Worm (Caenorhabditis elegans) whole organism, young adult: ENCODE results near the gene mks-2.

Experiments
- B0336.3 ChIP-seq: fragments of 200-800 bp; sonication (Bioruptor generic); IDR thresholded peaks from 2 replicates; pipeline ENCODE4 v1.3.6; 2022; ENCODE audit warnings: missing genetic modification characterization, missing compliant biosample characterization
- D2030.7 ChIP-seq: fragments of 200-800 bp; sonication (Bioruptor generic); IDR thresholded peaks from 2 replicates; pipeline ENCODE4 v1.3.6; 2022; ENCODE audit warnings: missing genetic modification reagents, missing genetic modification characterization, missing compliant biosample characterization
- F22D6.2 ChIP-seq: sonication (generic microtip); optimal IDR thresholded peaks from 2 replicates; lab custom pipeline; 2016; ENCODE audit warnings: mild to moderate bottlenecking, missing genetic modification characterization, missing compliant biosample characterization
- F33H1.4 ChIP-seq: fragments of 200-800 bp; sonication (Bioruptor generic); IDR thresholded peaks from 2 replicates; pipeline ENCODE4 v1.3.6; 2022; ENCODE audit warnings: missing genetic modification reagents, missing genetic modification characterization, missing compliant biosample characterization
- F37B4.10 ChIP-seq: fragments of 200-800 bp; sonication (Bioruptor generic); IDR thresholded peaks from 2 replicates; pipeline ENCODE4 v1.3.6; 2022; ENCODE audit warnings: missing genetic modification characterization, missing compliant biosample characterization
- F52B5.7 ChIP-seq: sonication (generic microtip); optimal IDR thresholded peaks from 2 replicates; lab custom pipeline; 2016; ENCODE audit warnings: mild to moderate bottlenecking, missing genetic modification characterization, missing compliant biosample characterization
- K12H6.12 ChIP-seq: fragments of 200-800 bp; sonication (Bioruptor generic); optimal IDR thresholded peaks from 2 replicates; lab custom pipeline; 2018; ENCODE audit warnings: mild to moderate bottlenecking, missing genetic modification characterization, missing compliant biosample characterization
- T07F8.4 ChIP-seq: sonication (generic microtip); optimal IDR thresholded peaks from 2 replicates; lab custom pipeline; 2016; ENCODE audit warnings: mild to moderate bottlenecking, missing genetic modification characterization, moderate library complexity, missing compliant biosample characterization
- Y53F4B.3 ChIP-seq: fragments of 200-800 bp; sonication (Bioruptor generic); IDR thresholded peaks from 2 replicates; pipeline ENCODE4 v1.3.6; 2022; ENCODE audit warnings: missing genetic modification reagents, missing genetic modification characterization, missing compliant biosample characterization
- Y79H2A.3 ChIP-seq: fragments of 200-800 bp; sonication (Bioruptor generic); conservative IDR thresholded peaks from 2 replicates; pipeline ENCODE4 v1.3.6; 2022; ENCODE audit warnings: missing genetic modification reagents, missing genetic modification characterization, missing compliant biosample characterization
- Y95B8A.8 ChIP-seq: fragments of 200-800 bp; sonication (Bioruptor generic); IDR thresholded peaks from 2 replicates; pipeline ENCODE4 v1.3.6; 2022; ENCODE audit warnings: missing genetic modification reagents, missing genetic modification characterization, missing compliant biosample characterization
- aptf-3 ChIP-seq: fragments of 200-800 bp; sonication (Bioruptor generic); IDR thresholded peaks from 2 replicates; pipeline ENCODE4 v1.3.6; 2022; ENCODE audit warnings: missing genetic modification characterization, missing compliant biosample characterization
- attf-3 ChIP-seq: fragments of 200-800 bp; sonication (Bioruptor generic); conservative IDR thresholded peaks from 2 replicates; pipeline ENCODE4 v1.3.6; 2022; ENCODE audit warnings: missing genetic modification reagents, missing genetic modification characterization, missing compliant biosample characterization
- bed-2 ChIP-seq: fragments of 200-800 bp; sonication (Bioruptor generic); IDR thresholded peaks from 2 replicates; pipeline ENCODE4 v1.3.6; 2022; ENCODE audit warnings: missing genetic modification reagents, missing genetic modification characterization, missing compliant biosample characterization
- ccch-3 ChIP-seq: fragments of 200-800 bp; sonication (Bioruptor generic); optimal IDR thresholded peaks from 2 replicates; lab custom pipeline; 2018; ENCODE audit warnings: mild to moderate bottlenecking, missing genetic modification characterization, missing compliant biosample characterization
- ceh-27 ChIP-seq: fragments of 200-800 bp; sonication (Bioruptor generic); optimal IDR thresholded peaks from 2 replicates; lab custom pipeline; 2018; ENCODE audit warnings: mild to moderate bottlenecking, missing genetic modification characterization, moderate library complexity, missing compliant biosample characterization
- ceh-40 ChIP-seq: fragments of 200-800 bp; sonication (Bioruptor generic); IDR thresholded peaks from 2 replicates; pipeline ENCODE4 v1.3.6; 2022; ENCODE audit warnings: missing genetic modification characterization, missing compliant biosample characterization
- ceh-58 ChIP-seq: fragments of 200-800 bp; sonication (Bioruptor generic); IDR thresholded peaks from 2 replicates; pipeline ENCODE4 v1.3.6; 2022; ENCODE audit warnings: missing genetic modification characterization, missing compliant biosample characterization
- dpff-1 ChIP-seq: sonication (generic microtip); optimal IDR thresholded peaks from 2 replicates; lab custom pipeline; 2017; ENCODE audit warnings: mild to moderate bottlenecking, missing genetic modification characterization, missing compliant biosample characterization
- dpl-1 ChIP-seq: fragments of 150-350 bp; optimal IDR thresholded peaks from 2 replicates; lab custom pipeline; 2014; ENCODE audit warnings: missing biosample characterization, missing genetic modification reagents, missing genetic modification characterization
- efl-1 ChIP-seq: fragments of 150-350 bp; optimal IDR thresholded peaks from 2 replicates; lab custom pipeline; 2014; ENCODE audit warnings: missing biosample characterization, missing genetic modification reagents, missing genetic modification characterization
- ets-4 ChIP-seq: fragments of 200-800 bp; sonication (Bioruptor generic); optimal IDR thresholded peaks from 2 replicates; lab custom pipeline; 2018; ENCODE audit warnings: mild to moderate bottlenecking, missing genetic modification characterization, missing compliant biosample characterization
- hmg-20 ChIP-seq: fragments of 200-800 bp; sonication (Bioruptor generic); IDR thresholded peaks from 2 replicates; pipeline ENCODE4 v1.3.6; 2022; ENCODE audit warnings: missing genetic modification reagents, missing genetic modification characterization, missing compliant biosample characterization
- hrde-1 ChIP-seq: sonication (generic microtip); optimal IDR thresholded peaks from 2 replicates; lab custom pipeline; 2016; ENCODE audit warnings: missing genetic modification characterization, mild to moderate bottlenecking, missing compliant biosample characterization, moderate library complexity, missing genotype, missing genetic modification reagents, borderline replicate concordance
- hsf-1 ChIP-seq: fragments of 200-800 bp; sonication (Bioruptor generic); IDR thresholded peaks from 2 replicates; pipeline ENCODE4 v1.3.6; 2022; ENCODE audit warnings: missing genetic modification reagents, missing genetic modification characterization, missing compliant biosample characterization
- let-607 ChIP-seq, 2 experiments: fragments of 200-800 bp in 1 of 2; sonication (Bioruptor generic) in 1 of 2; sonication (generic microtip) in 1 of 2; optimal IDR thresholded peaks; 2 replicates each; lab custom pipeline; 2016 to 2018; ENCODE audit warnings: mild to moderate bottlenecking in 2 of 2, missing compliant biosample characterization in 2 of 2, missing genetic modification characterization in 2 of 2, moderate library complexity in 2 of 2, missing genotype in 1 of 2
- lin-40 ChIP-seq: sonication (generic microtip); optimal IDR thresholded peaks from 2 replicates; lab custom pipeline; 2016; ENCODE audit warnings: missing genetic modification characterization, mild to moderate bottlenecking, missing compliant biosample characterization, missing genotype, missing genetic modification reagents
- madf-10 ChIP-seq: sonication (generic microtip); optimal IDR thresholded peaks from 2 replicates; lab custom pipeline; 2016; ENCODE audit warnings: mild to moderate bottlenecking, missing genetic modification characterization, missing compliant biosample characterization
- madf-3 ChIP-seq: fragments of 200-800 bp; sonication (Bioruptor generic); IDR thresholded peaks from 2 replicates; pipeline ENCODE4 v1.3.6; 2022; ENCODE audit warnings: missing genetic modification reagents, missing genetic modification characterization, missing compliant biosample characterization
- mel-28 ChIP-seq: sonication (generic microtip); optimal IDR thresholded peaks from 2 replicates; lab custom pipeline; 2016; ENCODE audit warnings: borderline replicate concordance, mild to moderate bottlenecking, missing genetic modification characterization, missing compliant biosample characterization
- mes-4 ChIP-seq: sonication (generic microtip); optimal IDR thresholded peaks from 2 replicates; lab custom pipeline; 2016; ENCODE audit warnings: missing genotype, missing genetic modification characterization, missing compliant biosample characterization
- nfya-1 ChIP-seq: sonication (generic microtip); optimal IDR thresholded peaks from 2 replicates; lab custom pipeline; 2017; ENCODE audit warnings: antibody characterized with exemption, missing compliant biosample characterization, missing genetic modification characterization, borderline replicate concordance; ENCODE audit not compliant: insufficient read depth
- nfya-2 ChIP-seq: fragments of 200-800 bp; sonication (Bioruptor generic); IDR thresholded peaks from 2 replicates; pipeline ENCODE4 v1.3.6; 2022; ENCODE audit warnings: missing genetic modification reagents, missing genetic modification characterization, missing compliant biosample characterization
- nhr-120 ChIP-seq: fragments of 200-800 bp; sonication (Bioruptor generic); IDR thresholded peaks from 2 replicates; pipeline ENCODE4 v1.3.6; 2022; ENCODE audit warnings: missing genetic modification characterization, missing compliant biosample characterization
- nhr-179 ChIP-seq: sonication (generic microtip); optimal IDR thresholded peaks from 2 replicates; lab custom pipeline; 2016; ENCODE audit warnings: mild to moderate bottlenecking, missing genetic modification characterization, missing compliant biosample characterization
- nhr-27 ChIP-seq: fragments of 200-800 bp; sonication (Bioruptor generic); optimal IDR thresholded peaks from 2 replicates; lab custom pipeline; 2018; ENCODE audit warnings: mild to moderate bottlenecking, missing genetic modification characterization, moderate library complexity, missing compliant biosample characterization
- rpc-1 ChIP-seq, 2 experiments: fragments of 150-350 bp in 1 of 2; sonication (generic microtip) in 1 of 2; optimal IDR thresholded peaks; 2 replicates each; lab custom pipeline; 2014 to 2018; ENCODE audit warnings: missing biosample characterization in 1 of 2, missing genetic modification characterization in 1 of 2, missing genetic modification reagents in 1 of 2, missing genotype in 1 of 2
- sdz-38 ChIP-seq: sonication (generic microtip); optimal IDR thresholded peaks from 2 replicates; lab custom pipeline; 2016; ENCODE audit warnings: missing genotype, missing genetic modification characterization, missing compliant biosample characterization
- sea-2 ChIP-seq: fragments of 200-800 bp; sonication (Bioruptor generic); IDR thresholded peaks from 2 replicates; pipeline ENCODE4 v1.3.6; 2022; ENCODE audit warnings: missing genetic modification characterization, missing compliant biosample characterization
- snpc-1.3 ChIP-seq: sonication (generic microtip); optimal IDR thresholded peaks from 2 replicates; lab custom pipeline; 2017; ENCODE audit warnings: missing genetic modification characterization, mild to moderate bottlenecking, missing compliant biosample characterization, antibody characterized with exemption, moderate library complexity, missing genotype, missing genetic modification reagents; ENCODE audit not compliant: insufficient read depth
- snpc-4 ChIP-seq, 5 experiments: fragments of 150-350 bp in 1 of 5; sonication (generic microtip) in 4 of 5; optimal IDR thresholded peaks; 2 replicates each; lab custom pipeline; 2014 to 2018; ENCODE audit warnings: missing genetic modification characterization in 5 of 5, missing biosample characterization in 3 of 5, antibody characterized with exemption in 2 of 5, mild to moderate bottlenecking in 2 of 5, missing compliant biosample characterization in 2 of 5, missing genotype in 2 of 5, moderate library complexity in 2 of 5, missing genetic modification reagents in 1 of 5
- xnd-1 ChIP-seq: sonication (generic microtip); optimal IDR thresholded peaks from 2 replicates; lab custom pipeline; 2016; ENCODE audit warnings: missing genotype, missing genetic modification reagents, missing genetic modification characterization, missing compliant biosample characterization
- zfh-2 ChIP-seq: fragments of 200-800 bp; sonication (Bioruptor generic); conservative IDR thresholded peaks from 2 replicates; pipeline ENCODE4 v1.3.6; 2022; ENCODE audit warnings: missing genetic modification reagents, missing genetic modification characterization, missing compliant biosample characterization
- zim-3 ChIP-seq: sonication (generic microtip); optimal IDR thresholded peaks from 2 replicates; lab custom pipeline; 2017; ENCODE audit warnings: mild to moderate bottlenecking, missing genetic modification characterization, moderate library complexity, missing compliant biosample characterization
- ztf-22 ChIP-seq: fragments of 200-800 bp; sonication (Bioruptor generic); optimal IDR thresholded peaks from 2 replicates; lab custom pipeline; 2018; ENCODE audit warnings: mild to moderate bottlenecking, missing genetic modification characterization, moderate library complexity, missing compliant biosample characterization
- ztf-25 ChIP-seq: fragments of 200-800 bp; sonication (Bioruptor generic); IDR thresholded peaks from 2 replicates; pipeline ENCODE4 v1.3.6; 2022; ENCODE audit warnings: missing genetic modification reagents, missing genetic modification characterization, missing compliant biosample characterization
- ztf-26 ChIP-seq: sonication (generic microtip); optimal IDR thresholded peaks from 2 replicates; lab custom pipeline; 2017; ENCODE audit warnings: missing genetic modification characterization, missing compliant biosample characterization

mks-2 gene

DNA sequence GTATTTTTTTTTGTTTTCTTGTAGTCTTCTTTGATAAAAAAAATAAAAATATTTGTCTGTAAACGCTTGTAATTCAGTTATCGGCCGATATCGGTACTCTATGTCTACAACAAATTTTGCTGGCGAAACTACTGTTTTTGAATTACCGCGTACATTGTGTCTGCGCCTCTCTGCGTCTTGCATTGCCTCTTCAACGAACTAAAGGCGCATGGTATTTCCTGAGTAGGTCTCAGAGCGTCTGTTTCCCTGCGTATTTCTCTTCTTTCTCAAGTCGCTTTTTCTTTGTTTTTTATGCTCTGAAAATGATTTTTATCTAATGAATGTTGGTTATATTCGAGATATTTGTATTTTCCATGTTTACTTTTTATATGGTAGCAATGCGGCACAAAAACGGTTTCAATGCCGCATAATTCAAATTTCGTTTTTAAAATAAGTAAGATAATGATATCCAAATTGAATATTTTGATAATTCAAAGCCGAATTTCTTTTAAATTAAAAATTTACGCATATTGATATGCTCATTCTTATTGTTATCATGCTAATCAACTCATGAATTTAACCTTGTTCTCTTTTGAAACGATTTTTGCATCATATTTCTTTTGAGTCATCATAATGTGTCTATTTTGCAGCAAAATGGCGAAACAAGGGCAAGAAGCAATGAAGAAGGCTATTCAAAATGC is 31.7 kb upstream of the mks-2 start, which contains the start of gene phb-2 (continued):
- TF ChIP-seq F37B4.10 (GFP tag; lab: Robert Waterston, UW): no peak
- no peak for TF ChIP-seq attf-3 (GFP tag; lab: Robert Waterston, UW)
- peak; percentile 75 for TF ChIP-seq dpl-1 (GFP tag; lab: Kevin White, UChicago)
- TF ChIP-seq snpc-1.3: peak; percentile 64
- no peak for TF ChIP-seq ceh-58 (GFP tag; lab: Robert Waterston, UW)
- no peak for TF ChIP-seq Y79H2A.3
- peak; percentile 68 for TF ChIP-seq ceh-27 (GFP tag; lab: Kevin White, UChicago)
- no peak for TF ChIP-seq nfya-1 (tag; lab: Kevin White, UChicago)
- peak; percentile 83 for TF ChIP-seq efl-1 (GFP tag; lab: Kevin White, UChicago)
- no peak for TF ChIP-seq nhr-120 (GFP tag; lab: Robert Waterston, UW)
- TF ChIP-seq madf-3 (GFP tag; lab: Robert Waterston, UW): no peak
- peak; percentile 37 for TF ChIP-seq D2030.7 (GFP tag; lab: Robert Waterston, UW)
- no peak for TF ChIP-seq aptf-3 (GFP tag; lab: Robert Waterston, UW)
- no peak for TF ChIP-seq zfh-2 (GFP tag; lab: Robert Waterston, UW)
- no peak for TF ChIP-seq ets-4 (GFP tag; lab: Kevin White, UChicago)
- TF ChIP-seq ccch-3 (GFP tag; lab: Kevin White, UChicago): peak; percentile 2
- TF ChIP-seq sdz-38 (tag; lab: Kevin White, UChicago): no peak
- TF ChIP-seq ceh-40 (GFP tag; lab: Robert Waterston, UW): no peak
- TF ChIP-seq Y95B8A.8 (GFP tag; lab: Robert Waterston, UW): no peak
- no peak for TF ChIP-seq nhr-179
- TF ChIP-seq hrde-1 (tag; lab: Kevin White, UChicago): no peak
- no peak for TF ChIP-seq Y53F4B.3 (GFP tag; lab: Robert Waterston, UW)
- no peak for TF ChIP-seq rpc-1 (optimal IDR thresholded peaks at IDR 0.05; lab: Kevin White, UChicago)
- no peak for TF ChIP-seq rpc-1 (tag; optimal IDR thresholded peaks at IDR 0.05; lab: Kevin White, UChicago)
- no peak for TF ChIP-seq zim-3 (tag; lab: Kevin White, UChicago)
- no peak for TF ChIP-seq ztf-26 (tag; lab: Kevin White, UChicago)
- TF ChIP-seq dpff-1 (tag; lab: Kevin White, UChicago): no peak
- TF ChIP-seq ztf-22 (GFP tag; lab: Kevin White, UChicago): no peak
- TF ChIP-seq K12H6.12: peak; percentile 25
- TF ChIP-seq hmg-20 (GFP tag; lab: Robert Waterston, UW): no peak
- TF ChIP-seq lin-40 (tag; lab: Kevin White, UChicago): peak; percentile 38
- no peak for TF ChIP-seq F22D6.2
- TF ChIP-seq mel-28 (tag; lab: Kevin White, UChicago): no peak
- TF ChIP-seq B0336.3 (GFP tag; lab: Robert Waterston, UW): no peak
- no peak for TF ChIP-seq nfya-2
- no peak for TF ChIP-seq sea-2 (GFP tag; lab: Robert Waterston, UW)
- no peak for TF ChIP-seq let-607 (tag; optimal IDR thresholded peaks at IDR 0.05; lab: Kevin White, UChicago)
- no peak for TF ChIP-seq xnd-1 (tag; lab: Kevin White, UChicago)
- TF ChIP-seq T07F8.4: no peak
- no peak for TF ChIP-seq bed-2
- peak; percentile 84 for TF ChIP-seq F33H1.4 (GFP tag; lab: Robert Waterston, UW)
- no peak for TF ChIP-seq snpc-4 (GFP tag; optimal IDR thresholded peaks at IDR 0.05; lab: Kevin White, UChicago)
- TF ChIP-seq snpc-4 (tag; optimal IDR thresholded peaks at IDR 0.05; lab: Kevin White, UChicago): peak; percentile 5 to 51 (median 15)
- TF ChIP-seq madf-10 (tag; lab: Kevin White, UChicago): no peak
- no peak for TF ChIP-seq nhr-27
- no peak for TF ChIP-seq mes-4
- no peak for TF ChIP-seq F52B5.7 (tag; lab: Kevin White, UChicago)
- no peak for TF ChIP-seq ztf-25 (GFP tag; lab: Robert Waterston, UW)
- TF ChIP-seq hsf-1 (GFP tag; lab: Robert Waterston, UW): no peak
